Worm (Caenorhabditis elegans) whole organism, L4 larva: Measurements from ENCODE around the gene gly-7.

ENCODE experiments used
- D1046.2 ChIP-seq: fragments of 200-800 bp; sonication (Bioruptor generic); IDR thresholded peaks from 2 replicates; pipeline ENCODE4 v1.3.6; 2022; ENCODE audit warnings: missing genetic modification characterization, missing compliant biosample characterization
- F10B5.3 ChIP-seq: sonication (generic microtip); optimal IDR thresholded peaks from 2 replicates; lab custom pipeline; 2016; ENCODE audit warnings: mild to moderate bottlenecking, missing genetic modification characterization, missing compliant biosample characterization
- F37D6.2 ChIP-seq: sonication (generic microtip); optimal IDR thresholded peaks from 2 replicates; lab custom pipeline; 2016; ENCODE audit warnings: mild to moderate bottlenecking, missing genetic modification characterization, missing compliant biosample characterization
- R02D3.7 ChIP-seq: fragments of 150-350 bp; sonication (generic microtip); optimal IDR thresholded peaks from 3 replicates; lab custom pipeline; 2014; ENCODE audit warnings: missing biosample characterization, missing genetic modification characterization
- T26A8.4 ChIP-seq: fragments of 200-800 bp; sonication (Bioruptor generic); IDR thresholded peaks from 2 replicates; pipeline ENCODE4 v1.3.6; 2022; ENCODE audit warnings: missing genetic modification characterization, missing compliant biosample characterization
- ZK337.2 ChIP-seq: fragments of 200-800 bp; sonication (Bioruptor generic); IDR thresholded peaks from 2 replicates; pipeline ENCODE4 v1.3.6; 2022; ENCODE audit warnings: missing genetic modification reagents, missing genetic modification characterization, missing compliant biosample characterization
- ZK546.5 ChIP-seq, 2 experiments: sonication (generic microtip); optimal IDR thresholded peaks; 2 replicates each; lab custom pipeline; 2017; ENCODE audit warnings: missing biosample characterization in 2 of 2, missing genetic modification characterization in 2 of 2
- ctbp-1 ChIP-seq: fragments of 200-800 bp; sonication (Bioruptor generic); IDR thresholded peaks from 2 replicates; pipeline ENCODE4 v1.3.6; 2022; ENCODE audit warnings: missing genetic modification reagents, missing genetic modification characterization, missing compliant biosample characterization
- daf-16 ChIP-seq, 3 experiments: sonication (generic microtip); optimal IDR thresholded peaks; 2 replicates each; lab custom pipeline; 2016 to 2017; ENCODE audit warnings: missing genetic modification characterization in 3 of 3, missing genetic modification reagents in 3 of 3, mild to moderate bottlenecking in 2 of 3, missing compliant biosample characterization in 2 of 3, missing biosample characterization in 1 of 3, moderate library complexity in 1 of 3
- daf-19 ChIP-seq: fragments of 200-800 bp; sonication (Bioruptor generic); conservative IDR thresholded peaks from 2 replicates; pipeline ENCODE4 v1.3.6; 2022; ENCODE audit warnings: missing genetic modification characterization, missing compliant biosample characterization
- dmd-9 ChIP-seq: fragments of 200-800 bp; sonication (Bioruptor generic); IDR thresholded peaks from 2 replicates; pipeline ENCODE4 v1.3.6; 2022; ENCODE audit warnings: missing genetic modification reagents, missing genetic modification characterization, missing compliant biosample characterization
- dpl-1 ChIP-seq: fragments of 150-350 bp; optimal IDR thresholded peaks from 2 replicates; lab custom pipeline; 2014; ENCODE audit warnings: missing biosample characterization, missing genetic modification reagents, missing genetic modification characterization
- dve-1 ChIP-seq: sonication (generic microtip); optimal IDR thresholded peaks from 2 replicates; lab custom pipeline; 2017; ENCODE audit warnings: antibody characterized with exemption, mild to moderate bottlenecking, missing genetic modification characterization, missing compliant biosample characterization; ENCODE audit not compliant: insufficient read depth
- egl-43 ChIP-seq: fragments of 200-800 bp; sonication (Bioruptor generic); IDR thresholded peaks from 2 replicates; pipeline ENCODE4 v1.3.6; 2022; ENCODE audit warnings: missing genetic modification reagents, missing genetic modification characterization, missing compliant biosample characterization
- fos-1 ChIP-seq: fragments of 150-350 bp; optimal IDR thresholded peaks from 2 replicates; lab custom pipeline; 2014; ENCODE audit warnings: missing biosample characterization, missing genetic modification characterization
- hif-1 ChIP-seq, 2 experiments: sonication (generic microtip); optimal IDR thresholded peaks; 2 replicates each; lab custom pipeline; 2016 to 2017; ENCODE audit warnings: missing compliant biosample characterization in 2 of 2, missing genetic modification characterization in 2 of 2, missing genetic modification reagents in 2 of 2, missing genotype in 2 of 2, mild to moderate bottlenecking in 1 of 2
- hlh-11 ChIP-seq: fragments of 200-800 bp; sonication (Bioruptor generic); optimal IDR thresholded peaks from 2 replicates; lab custom pipeline; 2018; ENCODE audit warnings: mild to moderate bottlenecking, missing genetic modification characterization, missing compliant biosample characterization
- hlh-30 ChIP-seq: sonication (generic microtip); optimal IDR thresholded peaks from 2 replicates; lab custom pipeline; 2017; ENCODE audit warnings: antibody characterized with exemption, mild to moderate bottlenecking, missing genetic modification characterization, missing compliant biosample characterization; ENCODE audit not compliant: insufficient read depth
- lin-15B ChIP-seq: fragments of 150-350 bp; sonication (generic microtip); optimal IDR thresholded peaks from 3 replicates; lab custom pipeline; 2014; ENCODE audit warnings: missing biosample characterization, missing genetic modification characterization
- lin-29 ChIP-seq: fragments of 200-800 bp; sonication (Bioruptor generic); IDR thresholded peaks from 2 replicates; pipeline ENCODE4 v1.3.6; 2022; ENCODE audit warnings: missing genetic modification reagents, missing genetic modification characterization, missing compliant biosample characterization
- lsy-2 ChIP-seq, 2 experiments: fragments of 150-350 bp in 1 of 2; sonication (generic microtip) in 1 of 2; optimal IDR thresholded peaks; 2 replicates each; lab custom pipeline; 2014 to 2017; ENCODE audit warnings: missing biosample characterization in 2 of 2, missing genetic modification characterization in 2 of 2
- madf-5 ChIP-seq, 2 experiments: fragments of 200-800 bp; sonication (Bioruptor generic); IDR thresholded peaks; 2 replicates each; pipeline ENCODE4 v1.3.6; 2022; ENCODE audit warnings: missing compliant biosample characterization in 2 of 2, missing genetic modification characterization in 2 of 2
- madf-9 ChIP-seq: fragments of 200-800 bp; sonication (Bioruptor generic); conservative IDR thresholded peaks from 2 replicates; pipeline ENCODE4 v1.3.6; 2022; ENCODE audit warnings: missing genetic modification reagents, missing genetic modification characterization, missing compliant biosample characterization
- mxl-3 ChIP-seq: fragments of 200-800 bp; sonication (Bioruptor generic); optimal IDR thresholded peaks from 2 replicates; lab custom pipeline; 2018; ENCODE audit warnings: mild to moderate bottlenecking, missing genetic modification characterization, missing compliant biosample characterization
- nhr-11 ChIP-seq: fragments of 150-350 bp; optimal IDR thresholded peaks from 2 replicates; lab custom pipeline; 2014; ENCODE audit warnings: missing biosample characterization, missing genetic modification characterization
- nhr-237 ChIP-seq: sonication (generic microtip); optimal IDR thresholded peaks from 2 replicates; lab custom pipeline; 2017; ENCODE audit warnings: missing biosample characterization, missing genetic modification characterization
- nhr-25 ChIP-seq: sonication (generic microtip); optimal IDR thresholded peaks from 2 replicates; lab custom pipeline; 2017; ENCODE audit warnings: missing genetic modification characterization, mild to moderate bottlenecking, missing compliant biosample characterization, antibody characterized with exemption, moderate library complexity, borderline replicate concordance; ENCODE audit not compliant: insufficient read depth
- nhr-42 ChIP-seq: fragments of 200-800 bp; sonication (Bioruptor generic); IDR thresholded peaks from 2 replicates; pipeline ENCODE4 v1.3.6; 2022; ENCODE audit warnings: missing genetic modification characterization, missing compliant biosample characterization
- nhr-48 ChIP-seq: sonication (generic microtip); optimal IDR thresholded peaks from 2 replicates; lab custom pipeline; 2016; ENCODE audit warnings: mild to moderate bottlenecking, missing genetic modification characterization, missing compliant biosample characterization
- pha-4 ChIP-seq, 2 experiments: fragments of 150-350 bp in 1 of 2; fragments of 200-800 bp in 1 of 2; sonication (Bioruptor generic) in 1 of 2; IDR thresholded peaks in 1 of 2; optimal IDR thresholded peaks in 1 of 2; 2 replicates each; pipeline versions ENCODE4 v1.3.6 to Lab custom; 2014 to 2022; ENCODE audit warnings: missing genetic modification characterization in 2 of 2, missing genetic modification reagents in 2 of 2, missing biosample characterization in 1 of 2, missing compliant biosample characterization in 1 of 2
- saeg-2 ChIP-seq: fragments of 200-800 bp; sonication (Bioruptor generic); IDR thresholded peaks from 2 replicates; pipeline ENCODE4 v1.3.6; 2022; ENCODE audit warnings: missing genetic modification reagents, missing genetic modification characterization, missing compliant biosample characterization
- snpc-1.2 ChIP-seq: fragments of 200-800 bp; sonication (Bioruptor generic); IDR thresholded peaks from 2 replicates; pipeline ENCODE4 v1.3.6; 2022; ENCODE audit warnings: missing genetic modification reagents, missing genetic modification characterization, missing compliant biosample characterization
- tag-97 ChIP-seq: fragments of 200-800 bp; sonication (Bioruptor generic); IDR thresholded peaks from 2 replicates; pipeline ENCODE4 v1.3.6; 2022; ENCODE audit warnings: missing genetic modification characterization, missing compliant biosample characterization
- unc-39 ChIP-seq: sonication (generic microtip); optimal IDR thresholded peaks from 2 replicates; lab custom pipeline; 2017; ENCODE audit warnings: missing biosample characterization, missing genetic modification characterization
- unc-62 ChIP-seq, 3 experiments: fragments of 150-350 bp in 1 of 3; sonication (generic microtip); optimal IDR thresholded peaks in 2 of 3; peaks in 1 of 3; 1 replicate in 1 of 3; 2 replicates in 2 of 3; lab custom pipeline; 2014 to 2017; ENCODE audit warnings: missing biosample characterization in 3 of 3, missing genetic modification characterization in 3 of 3, missing genetic modification reagents in 3 of 3, missing genotype in 1 of 3
- vab-7 ChIP-seq: fragments of 200-800 bp; sonication (Bioruptor generic); IDR thresholded peaks from 2 replicates; pipeline ENCODE4 v1.3.6; 2022; ENCODE audit warnings: missing genetic modification reagents, missing genetic modification characterization, missing compliant biosample characterization
- zfp-3 ChIP-seq: fragments of 200-800 bp; sonication (Bioruptor generic); conservative IDR thresholded peaks from 2 replicates; pipeline ENCODE4 v1.3.6; 2022; ENCODE audit warnings: missing genetic modification reagents, missing genetic modification characterization, missing compliant biosample characterization
- zip-2 ChIP-seq: fragments of 150-350 bp; optimal IDR thresholded peaks from 2 replicates; lab custom pipeline; 2014; ENCODE audit warnings: missing biosample characterization, missing genetic modification characterization
- ztf-7 ChIP-seq: fragments of 150-350 bp; optimal IDR thresholded peaks from 2 replicates; lab custom pipeline; 2014; ENCODE audit warnings: missing biosample characterization, missing genetic modification characterization

gly-7 gene

ce11 chrV:1804645-1805559 lies 16.2 kb downstream of the gly-7 start, which contains the start of the genes hsp-16.2 and hsp-16.41 (continued):
- TF ChIP-seq F37D6.2 (tag; lab: Kevin White, UChicago) (peak; percentile 21), lsy-2 (tag; optimal IDR thresholded peaks at IDR 0.05; lab: Kevin White, UChicago) (peak in 1 of 2 experiments; percentile 77), hlh-11 (tag; lab: Kevin White, UChicago) (peak; percentile 73), hlh-30 (tag; lab: Kevin White, UChicago) (peak; percentile 40), ZK546.5 (tag; optimal IDR thresholded peaks at IDR 0.05; lab: Kevin White, UChicago) (no peak), daf-16 (GFP tag; optimal IDR thresholded peaks at IDR 0.05; lab: Kevin White, UChicago) (peak in 1 of 2 experiments; percentile 90), daf-16 (tag; optimal IDR thresholded peaks at IDR 0.05; lab: Kevin White, UChicago) (peak; percentile 77), pha-4 (GFP tag; IDR thresholded peaks at IDR 0.05; lab: Robert Waterston, UW) (peak; percentile 64), pha-4 (tag; optimal IDR thresholded peaks at IDR 0.05; lab: Kevin White, UChicago) (no peak), D1046.2 (GFP tag; lab: Robert Waterston, UW) (0 out of 2 replicates have a peak, but pooled peaks have one; percentile 38), ztf-7 (tag; lab: Kevin White, UChicago) (peak; percentile 34), nhr-11 (tag; lab: Kevin White, UChicago) (no peak), unc-39 (tag; lab: Kevin White, UChicago) (no peak), daf-19 (GFP tag; lab: Robert Waterston, UW) (no peak), mxl-3 (peak; percentile 46), dve-1 (tag; lab: Kevin White, UChicago) (peak; percentile 66), T26A8.4 (GFP tag; lab: Robert Waterston, UW) (no peak; the same call in 1 of the 2 replicates), nhr-25 (no peak), saeg-2 (0 out of 2 replicates have a peak, but pooled peaks have one; percentile 45)

DNA sequence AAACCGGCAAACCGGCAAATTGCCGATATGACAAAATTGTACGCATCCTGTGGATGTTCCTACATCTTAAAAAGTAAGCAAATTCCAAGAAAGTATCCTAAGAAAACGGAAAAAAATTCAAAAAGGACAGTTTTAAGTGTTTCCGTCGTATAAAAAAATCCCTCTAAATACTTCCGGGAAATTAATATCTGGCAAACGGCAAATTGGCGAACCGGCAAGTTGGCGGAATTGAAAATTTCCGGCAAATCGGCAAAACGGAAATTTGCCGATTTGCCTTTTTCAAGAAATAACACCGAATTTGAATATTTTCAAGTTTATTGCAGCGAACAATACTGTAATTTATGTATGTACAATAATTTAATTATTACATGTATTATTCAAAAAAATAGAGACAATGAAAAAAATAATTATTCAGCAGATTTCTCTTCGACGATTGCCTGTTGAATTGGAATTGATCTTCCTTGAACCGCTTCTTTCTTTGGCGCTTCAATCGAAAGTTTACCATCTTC lies 17.0 kb downstream of the gly-7 start:
- TF ChIP-seq F10B5.3 (tag; lab: Kevin White, UChicago) (no peak), ZK337.2 (no peak), pha-4 (GFP tag; IDR thresholded peaks at IDR 0.05; lab: Robert Waterston, UW) (no peak), pha-4 (tag; optimal IDR thresholded peaks at IDR 0.05; lab: Kevin White, UChicago) (peak; percentile 5), lin-15B (tag; lab: Kevin White, UChicago) (no peak), madf-5 (GFP tag; IDR thresholded peaks at IDR 0.05; lab: Robert Waterston, UW) (0 out of 4 replicates have a peak, but pooled peaks of 1 of the 2 experiments have one; percentile 5), dmd-9 (GFP tag; lab: Robert Waterston, UW) (no peak), vab-7 (GFP tag; lab: Robert Waterston, UW) (no peak), ctbp-1 (no peak), zfp-3 (GFP tag; lab: Robert Waterston, UW) (0 out of 2 replicates have a peak, but pooled peaks have one; percentile 56), dpl-1 (no peak), snpc-1.2 (GFP tag; lab: Robert Waterston, UW) (no peak), unc-39 (tag; lab: Kevin White, UChicago) (no peak)

- no peak for TF ChIP-seq nhr-237 (tag; lab: Kevin White, UChicago)
- TF ChIP-seq ztf-7 (tag; lab: Kevin White, UChicago): no peak
- no peak for TF ChIP-seq lin-29 (GFP tag; lab: Robert Waterston, UW)
- no peak for TF ChIP-seq nhr-42 (GFP tag; lab: Robert Waterston, UW)
- TF ChIP-seq R02D3.7 (tag; lab: Kevin White, UChicago): no peak
- TF ChIP-seq unc-62 (GFP tag; optimal IDR thresholded peaks at IDR 0.05 in 1 of 2; lab: Kevin White, UChicago): no peak
- TF ChIP-seq unc-62 (tag; optimal IDR thresholded peaks at IDR 0.05; lab: Kevin White, UChicago): no peak
- no peak for TF ChIP-seq tag-97
- no peak for TF ChIP-seq fos-1 (tag; lab: Kevin White, UChicago)
- no peak for TF ChIP-seq zip-2 (tag; lab: Kevin White, UChicago)
- TF ChIP-seq madf-9: no peak
- no peak for TF ChIP-seq hif-1 (tag; optimal IDR thresholded peaks at IDR 0.05; lab: Kevin White, UChicago)
- no peak for TF ChIP-seq egl-43 (GFP tag; lab: Robert Waterston, UW)
- TF ChIP-seq nhr-48: no peak
Observed at ce11 chrV:1803043-1803442, 18.1 kb downstream of the gly-7 start, which contains the start of gene srt-41. Gene srt-41 (minus strand): TSS chrV:1803143.
